Worm (Caenorhabditis elegans): Measurements from ENCODE around the gene Y22D7AL.1.

- TF ChIP-seq nhr-179 (tag; optimal IDR thresholded peaks at IDR 0.05) = no peak
- no peak for TF ChIP-seq D2030.7 (GFP tag; IDR thresholded peaks at IDR 0.05)
- no peak for TF ChIP-seq ztf-6 (GFP tag; IDR thresholded peaks at IDR 0.05)
Measured at ce11 chrIII:1687999-1688398, 35.7 kb downstream of the Y22D7AL.1 start, which contains the start of gene Y22D7AR.7.
